Fruit fly (Drosophila melanogaster) whole organism, prepupa: ENCODE results near the gene sky.

Experiments
- CG11294 ChIP-seq: fragments of 200-800 bp; sonication (Bioruptor generic); IDR thresholded peaks from 2 replicates; pipeline ENCODE4 v1.3.6; 2022; ENCODE audit warnings: missing biosample characterization, missing genetic modification characterization
- CG32006 ChIP-seq: fragments of 200-800 bp; sonication (Bioruptor generic); optimal IDR thresholded peaks from 3 replicates; lab custom pipeline; 2017; ENCODE audit warnings: missing biosample characterization, mild to moderate bottlenecking, missing genetic modification characterization
- CG34406 ChIP-seq: fragments of 200-800 bp; sonication (Bioruptor generic); optimal IDR thresholded peaks from 3 replicates; lab custom pipeline; 2016; ENCODE audit warnings: missing biosample characterization, missing genetic modification characterization
- CG3919 ChIP-seq: fragments of 200-800 bp; sonication (Bioruptor generic); optimal IDR thresholded peaks from 3 replicates; lab custom pipeline; 2016; ENCODE audit warnings: missing biosample characterization, missing genetic modification characterization
- CG6792 ChIP-seq: fragments of 200-800 bp; sonication (Bioruptor generic); optimal IDR thresholded peaks from 3 replicates; lab custom pipeline; 2016; ENCODE audit warnings: missing biosample characterization, missing genetic modification characterization
- CG6854 ChIP-seq: fragments of 200-800 bp; sonication (Bioruptor generic); optimal IDR thresholded peaks from 2 replicates; lab custom pipeline; 2017; ENCODE audit warnings: missing biosample characterization, mild to moderate bottlenecking, missing genetic modification characterization
- CG9139 ChIP-seq: fragments of 200-800 bp; sonication (Bioruptor generic); optimal IDR thresholded peaks from 3 replicates; lab custom pipeline; 2017; ENCODE audit warnings: missing biosample characterization, mild to moderate bottlenecking, missing genetic modification characterization
- Gug ChIP-seq: fragments of 200-800 bp; sonication (Bioruptor generic); IDR thresholded peaks from 2 replicates; pipeline ENCODE4 v1.3.6; 2022; ENCODE audit warnings: missing biosample characterization, missing genetic modification characterization
- Smox ChIP-seq: fragments of 200-800 bp; sonication (Bioruptor generic); optimal IDR thresholded peaks from 3 replicates; lab custom pipeline; 2016; ENCODE audit warnings: missing biosample characterization, missing genetic modification characterization
- Sox14 ChIP-seq: fragments of 200-800 bp; sonication (Bioruptor generic); optimal IDR thresholded peaks from 3 replicates; lab custom pipeline; 2016; ENCODE audit warnings: missing biosample characterization, missing genetic modification characterization
- fd59A ChIP-seq: fragments of 200-800 bp; sonication (Bioruptor generic); optimal IDR thresholded peaks from 2 replicates; lab custom pipeline; 2017; ENCODE audit warnings: missing biosample characterization, mild to moderate bottlenecking, missing genetic modification characterization, missing genetic modification reagents
- ss ChIP-seq, 2 experiments: fragments of 200-800 bp; sonication (Bioruptor generic); optimal IDR thresholded peaks; 2 replicates in 1 of 2; 3 replicates in 1 of 2; lab custom pipeline; 2017 to 2018; ENCODE audit warnings: mild to moderate bottlenecking in 2 of 2, missing biosample characterization in 2 of 2, missing genetic modification characterization in 2 of 2, moderate library complexity in 1 of 2

DNA sequence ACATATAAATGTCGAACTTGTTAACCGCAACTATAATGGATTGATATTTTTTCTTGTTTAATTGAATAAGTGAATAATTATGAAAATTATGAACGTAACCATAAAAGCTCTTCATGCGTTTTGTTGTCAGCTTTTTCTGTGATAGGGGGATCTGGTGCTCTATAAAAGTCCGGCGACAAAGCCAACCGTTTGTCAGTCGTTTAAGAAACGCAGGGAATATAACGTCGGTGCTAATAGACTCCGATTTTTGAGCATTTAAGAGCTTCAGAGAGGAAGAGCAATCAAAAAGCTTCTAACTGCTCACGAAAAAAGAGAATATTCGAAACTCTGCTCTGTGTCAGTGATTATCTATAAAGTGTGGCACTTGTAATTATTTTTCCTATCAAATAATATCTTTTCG, 87.7 kb downstream of the sky start, which contains the start of gene CG31674:
- TF ChIP-seq ss (GFP tag; optimal IDR thresholded peaks at IDR 0.05; lab: Kevin White, UChicago) (no peak), CG32006 (GFP tag; lab: Kevin White, UChicago) (no peak), CG3919 (GFP tag; lab: Kevin White, UChicago) (no peak), Gug (no peak), Sox14 (GFP tag; lab: Kevin White, UChicago) (no peak), Smox (GFP tag; lab: Kevin White, UChicago) (no peak), CG11294 (GFP tag; lab: Robert Waterston, UW) (no peak), CG9139 (GFP tag; lab: Kevin White, UChicago) (no peak), CG6792 (GFP tag; lab: Kevin White, UChicago) (no peak), CG34406 (no peak), fd59A (GFP tag; lab: Kevin White, UChicago) (no peak), CG6854 (no peak)
